Fruit fly (Drosophila melanogaster) whole organism, prepupa: Measurements from ENCODE around the gene Rbm13.
A peak's percentile ranks its signal among the peaks of the same experiment; 100 is the strongest.

ENCODE experiments used
- Blimp-1 ChIP-seq: fragments of 200-800 bp; sonication (Bioruptor generic); optimal IDR thresholded peaks from 3 replicates; lab custom pipeline; 2017; ENCODE audit warnings: missing biosample characterization, missing genetic modification characterization, mild to moderate bottlenecking, moderate library complexity, missing genetic modification reagents
- CG10631 ChIP-seq: fragments of 200-800 bp; sonication (Bioruptor generic); optimal IDR thresholded peaks from 2 replicates; lab custom pipeline; 2016; ENCODE audit warnings: missing biosample characterization, missing genetic modification characterization
- CG10669 ChIP-seq: fragments of 200-800 bp; sonication (Bioruptor generic); optimal IDR thresholded peaks from 3 replicates; lab custom pipeline; 2018; ENCODE audit warnings: missing biosample characterization, mild to moderate bottlenecking, missing genetic modification characterization, moderate library complexity
- CG11294 ChIP-seq: fragments of 200-800 bp; sonication (Bioruptor generic); IDR thresholded peaks from 2 replicates; pipeline ENCODE4 v1.3.6; 2022; ENCODE audit warnings: missing biosample characterization, missing genetic modification characterization
- CG11902 ChIP-seq: fragments of 200-800 bp; sonication (Bioruptor generic); optimal IDR thresholded peaks from 3 replicates; lab custom pipeline; 2016; ENCODE audit warnings: missing biosample characterization, missing genetic modification characterization
- CG15336 ChIP-seq: fragments of 200-800 bp; sonication (Bioruptor generic); IDR thresholded peaks from 2 replicates; pipeline ENCODE4 v1.3.6; 2022; ENCODE audit warnings: missing biosample characterization, missing genetic modification characterization
- CG1621 ChIP-seq: fragments of 200-800 bp; sonication (Bioruptor generic); optimal IDR thresholded peaks from 3 replicates; lab custom pipeline; 2018; ENCODE audit warnings: missing biosample characterization, mild to moderate bottlenecking, missing genetic modification characterization
- CG16779 ChIP-seq: fragments of 200-800 bp; sonication (Bioruptor generic); optimal IDR thresholded peaks from 3 replicates; lab custom pipeline; 2017; ENCODE audit warnings: missing biosample characterization, mild to moderate bottlenecking, missing genetic modification characterization
- CG3032 ChIP-seq: fragments of 200-800 bp; optimal IDR thresholded peaks from 2 replicates; lab custom pipeline; 2019; ENCODE audit warnings: missing biosample characterization, mild to moderate bottlenecking, missing genetic modification characterization, moderate library complexity
- CG31627 ChIP-seq: fragments of 200-800 bp; sonication (Bioruptor generic); optimal IDR thresholded peaks from 3 replicates; lab custom pipeline; 2016; ENCODE audit warnings: missing biosample characterization, missing genetic modification characterization
- CG32006 ChIP-seq: fragments of 200-800 bp; sonication (Bioruptor generic); optimal IDR thresholded peaks from 3 replicates; lab custom pipeline; 2017; ENCODE audit warnings: missing biosample characterization, mild to moderate bottlenecking, missing genetic modification characterization
- CG34406 ChIP-seq: fragments of 200-800 bp; sonication (Bioruptor generic); optimal IDR thresholded peaks from 3 replicates; lab custom pipeline; 2016; ENCODE audit warnings: missing biosample characterization, missing genetic modification characterization
- CG4318 ChIP-seq: fragments of 200-800 bp; sonication (Bioruptor generic); optimal IDR thresholded peaks from 3 replicates; lab custom pipeline; 2017; ENCODE audit warnings: missing biosample characterization, mild to moderate bottlenecking, missing genetic modification characterization
- CG6163 ChIP-seq: fragments of 200-800 bp; sonication (Bioruptor generic); IDR thresholded peaks from 3 replicates; pipeline ENCODE4 v1.3.6; 2022; ENCODE audit warnings: missing biosample characterization, missing genetic modification characterization
- CG6276 ChIP-seq: fragments of 200-800 bp; sonication (Bioruptor generic); optimal IDR thresholded peaks from 2 replicates; lab custom pipeline; 2017; ENCODE audit warnings: missing biosample characterization, mild to moderate bottlenecking, missing genetic modification characterization
- CG6792 ChIP-seq: fragments of 200-800 bp; sonication (Bioruptor generic); optimal IDR thresholded peaks from 3 replicates; lab custom pipeline; 2016; ENCODE audit warnings: missing biosample characterization, missing genetic modification characterization
- CG6808 ChIP-seq: fragments of 200-800 bp; sonication (Bioruptor generic); optimal IDR thresholded peaks from 3 replicates; lab custom pipeline; 2017; ENCODE audit warnings: missing biosample characterization, missing genetic modification characterization, mild to moderate bottlenecking, moderate library complexity, missing genetic modification reagents
- CG6854 ChIP-seq: fragments of 200-800 bp; sonication (Bioruptor generic); optimal IDR thresholded peaks from 2 replicates; lab custom pipeline; 2017; ENCODE audit warnings: missing biosample characterization, mild to moderate bottlenecking, missing genetic modification characterization
- CG7368 ChIP-seq: fragments of 200-800 bp; sonication (Bioruptor generic); optimal IDR thresholded peaks from 3 replicates; lab custom pipeline; 2016; ENCODE audit warnings: missing biosample characterization, missing genetic modification characterization
- CG8119 ChIP-seq: fragments of 200-800 bp; sonication (Bioruptor generic); IDR thresholded peaks from 3 replicates; pipeline ENCODE4 v1.3.6; 2022; ENCODE audit warnings: missing biosample characterization, missing genetic modification characterization
- CG8319 ChIP-seq: fragments of 200-800 bp; sonication (Bioruptor generic); optimal IDR thresholded peaks from 3 replicates; lab custom pipeline; 2016; ENCODE audit warnings: missing biosample characterization, missing genetic modification characterization
- CG9139 ChIP-seq: fragments of 200-800 bp; sonication (Bioruptor generic); optimal IDR thresholded peaks from 3 replicates; lab custom pipeline; 2017; ENCODE audit warnings: missing biosample characterization, mild to moderate bottlenecking, missing genetic modification characterization
- Eip75B ChIP-seq: fragments of 200-800 bp; sonication (Bioruptor generic); optimal IDR thresholded peaks from 3 replicates; lab custom pipeline; 2016; ENCODE audit warnings: missing biosample characterization, missing genetic modification characterization
- Eip78C ChIP-seq: fragments of 200-800 bp; sonication (Bioruptor generic); peaks from one replicate; lab custom pipeline; 2016; ENCODE audit warnings: missing biosample characterization, missing genetic modification characterization
- Eip93F ChIP-seq: fragments of 200-800 bp; sonication (Bioruptor generic); optimal IDR thresholded peaks from 2 replicates; lab custom pipeline; 2016; ENCODE audit warnings: missing biosample characterization, mild to moderate bottlenecking, missing genetic modification characterization
- Ets21C ChIP-seq: fragments of 200-800 bp; sonication (Bioruptor generic); optimal IDR thresholded peaks from 3 replicates; lab custom pipeline; 2016; ENCODE audit warnings: missing biosample characterization, missing genetic modification characterization
- Ets96B ChIP-seq: fragments of 200-800 bp; optimal IDR thresholded peaks from 2 replicates; lab custom pipeline; 2019; ENCODE audit warnings: missing biosample characterization, mild to moderate bottlenecking, missing genetic modification characterization, moderate library complexity
- Gug ChIP-seq: fragments of 200-800 bp; sonication (Bioruptor generic); IDR thresholded peaks from 2 replicates; pipeline ENCODE4 v1.3.6; 2022; ENCODE audit warnings: missing biosample characterization, missing genetic modification characterization
- Hr38 ChIP-seq: sonication (Bioruptor generic); optimal IDR thresholded peaks from 2 replicates; lab custom pipeline; 2016; ENCODE audit warnings: missing biosample characterization, missing genetic modification characterization
- Hr4 ChIP-seq: fragments of 200-800 bp; sonication (Bioruptor generic); optimal IDR thresholded peaks from 3 replicates; lab custom pipeline; 2016; ENCODE audit warnings: missing biosample characterization, missing genetic modification characterization
- Lpt ChIP-seq: fragments of 200-800 bp; sonication (Bioruptor generic); optimal IDR thresholded peaks from 3 replicates; lab custom pipeline; 2016; ENCODE audit warnings: missing biosample characterization, missing genetic modification characterization
- Met ChIP-seq: fragments of 200-800 bp; sonication (Bioruptor generic); optimal IDR thresholded peaks from 3 replicates; lab custom pipeline; 2016; ENCODE audit warnings: missing biosample characterization, missing genetic modification characterization
- OdsH ChIP-seq: fragments of 200-800 bp; sonication (Bioruptor generic); optimal IDR thresholded peaks from 3 replicates; lab custom pipeline; 2016; ENCODE audit warnings: missing biosample characterization, missing genetic modification characterization
- Smox ChIP-seq: fragments of 200-800 bp; sonication (Bioruptor generic); optimal IDR thresholded peaks from 3 replicates; lab custom pipeline; 2016; ENCODE audit warnings: missing biosample characterization, missing genetic modification characterization
- Sox102F ChIP-seq: fragments of 200-800 bp; sonication (Bioruptor generic); optimal IDR thresholded peaks from 2 replicates; lab custom pipeline; 2016; ENCODE audit warnings: missing biosample characterization, mild to moderate bottlenecking, missing genetic modification characterization
- achi ChIP-seq: fragments of 200-800 bp; sonication (Bioruptor generic); optimal IDR thresholded peaks from 3 replicates; lab custom pipeline; 2016; ENCODE audit warnings: missing biosample characterization, missing genetic modification characterization
- acj6 ChIP-seq: fragments of 200-800 bp; sonication (Bioruptor generic); optimal IDR thresholded peaks from 3 replicates; lab custom pipeline; 2016; ENCODE audit warnings: missing biosample characterization, missing genetic modification characterization
- dac ChIP-seq: fragments of 200-800 bp; sonication (Bioruptor generic); optimal IDR thresholded peaks from 2 replicates; lab custom pipeline; 2017; ENCODE audit warnings: missing biosample characterization, mild to moderate bottlenecking, missing genetic modification characterization
- dsx ChIP-seq: fragments of 200-800 bp; optimal IDR thresholded peaks from 3 replicates; lab custom pipeline; 2019; ENCODE audit warnings: missing biosample characterization, mild to moderate bottlenecking, missing genetic modification characterization, moderate library complexity; ENCODE audit not compliant: poor library complexity, severe bottlenecking
- eg ChIP-seq: fragments of 200-800 bp; sonication (Bioruptor generic); IDR thresholded peaks from 3 replicates; pipeline ENCODE4 v1.3.6; 2022; ENCODE audit warnings: missing biosample characterization, missing genetic modification characterization
- esn ChIP-seq: fragments of 200-800 bp; sonication (Bioruptor generic); optimal IDR thresholded peaks from 2 replicates; lab custom pipeline; 2016; ENCODE audit warnings: missing biosample characterization, mild to moderate bottlenecking, missing genetic modification characterization, moderate library complexity
- fd59A ChIP-seq: fragments of 200-800 bp; sonication (Bioruptor generic); optimal IDR thresholded peaks from 2 replicates; lab custom pipeline; 2017; ENCODE audit warnings: missing biosample characterization, mild to moderate bottlenecking, missing genetic modification characterization, missing genetic modification reagents
- fd85E ChIP-seq: fragments of 200-800 bp; sonication (Bioruptor generic); optimal IDR thresholded peaks from 3 replicates; lab custom pipeline; 2016; ENCODE audit warnings: missing biosample characterization, missing genetic modification characterization
- fkh ChIP-seq: fragments of 200-800 bp; sonication (Bioruptor generic); optimal IDR thresholded peaks from 3 replicates; lab custom pipeline; 2017; ENCODE audit warnings: missing biosample characterization, mild to moderate bottlenecking, missing genetic modification characterization, moderate library complexity
- lz ChIP-seq: fragments of 200-800 bp; sonication (Bioruptor generic); optimal IDR thresholded peaks from 3 replicates; lab custom pipeline; 2016; ENCODE audit warnings: missing biosample characterization, missing genetic modification characterization
- net ChIP-seq: fragments of 200-800 bp; sonication (Bioruptor generic); optimal IDR thresholded peaks from 3 replicates; lab custom pipeline; 2016; ENCODE audit warnings: missing biosample characterization, missing genetic modification characterization
- pdm3 ChIP-seq: fragments of 200-800 bp; sonication (Bioruptor generic); optimal IDR thresholded peaks from 3 replicates; lab custom pipeline; 2016; ENCODE audit warnings: missing biosample characterization, missing genetic modification characterization
- ss ChIP-seq, 2 experiments: fragments of 200-800 bp; sonication (Bioruptor generic); optimal IDR thresholded peaks; 2 replicates in 1 of 2; 3 replicates in 1 of 2; lab custom pipeline; 2017 to 2018; ENCODE audit warnings: mild to moderate bottlenecking in 2 of 2, missing biosample characterization in 2 of 2, missing genetic modification characterization in 2 of 2, moderate library complexity in 1 of 2
- svp ChIP-seq: fragments of 200-800 bp; sonication (Bioruptor generic); peaks from one replicate; lab custom pipeline; 2016; ENCODE audit warnings: missing biosample characterization, missing genetic modification characterization
- topi ChIP-seq: fragments of 200-800 bp; sonication (Bioruptor generic); optimal IDR thresholded peaks from 3 replicates; lab custom pipeline; 2016; ENCODE audit warnings: missing biosample characterization, missing genetic modification characterization
- vri ChIP-seq: fragments of 200-800 bp; sonication (Bioruptor generic); optimal IDR thresholded peaks from 3 replicates; lab custom pipeline; 2016; ENCODE audit warnings: missing biosample characterization, mild to moderate bottlenecking, missing genetic modification characterization

Gene Rbm13

dm6 chrX:8895018-8895392, 6.5 kb upstream of the Rbm13 start (continued):
- no peak for TF ChIP-seq CG7368 (GFP tag; lab: Kevin White, UChicago)

dm6 chrX:8895413-8895812, 6.1 kb upstream of the Rbm13 start:
- TF ChIP-seq Smox (GFP tag; lab: Kevin White, UChicago) (peak; percentile 27), CG6163 (GFP tag; lab: Robert Waterston, UW) (0 out of 3 replicates have a peak, but pooled peaks have one; percentile 7), pdm3 (GFP tag; lab: Kevin White, UChicago) (peak; percentile 51), OdsH (peak; percentile 26), CG34406 (GFP tag; lab: Kevin White, UChicago) (no peak), Ets21C (GFP tag; lab: Kevin White, UChicago) (peak; percentile 35), CG6792 (peak; percentile 28), CG1621 (tag; lab: Kevin White, UChicago) (no peak), CG8319 (GFP tag; lab: Kevin White, UChicago) (no peak), Eip75B (GFP tag; lab: Kevin White, UChicago) (peak; percentile 37), CG11902 (no peak), CG8119 (GFP tag; lab: Robert Waterston, UW) (no peak; the same call in 2 of the 3 replicates), CG32006 (peak; percentile 34), Eip93F (GFP tag; lab: Kevin White, UChicago) (no peak), CG7368 (GFP tag; lab: Kevin White, UChicago) (no peak), acj6 (GFP tag; lab: Kevin White, UChicago) (peak; percentile 4), CG10669 (GFP tag; lab: Kevin White, UChicago) (no peak), CG4318 (GFP tag; lab: Kevin White, UChicago) (no peak), Sox102F (no peak), achi (GFP tag; lab: Kevin White, UChicago) (no peak), lz (GFP tag; lab: Kevin White, UChicago) (peak; percentile 48), fd59A (GFP tag; lab: Kevin White, UChicago) (no peak), Gug (GFP tag; lab: Robert Waterston, UW) (no peak), CG11294 (GFP tag; lab: Robert Waterston, UW) (no peak), Met (GFP tag; lab: Kevin White, UChicago) (peak; percentile 6), net (GFP tag; lab: Kevin White, UChicago) (no peak), Blimp-1 (no peak), fd85E (GFP tag; lab: Kevin White, UChicago) (no peak), CG9139 (no peak), ss (GFP tag; optimal IDR thresholded peaks at IDR 0.05; lab: Kevin White, UChicago) (no peak), CG16779 (no peak), vri (GFP tag; lab: Kevin White, UChicago) (no peak), CG10631 (GFP tag; lab: Kevin White, UChicago) (peak; percentile 3), Eip78C (GFP tag; lab: Kevin White, UChicago) (peak; percentile 87), esn (GFP tag; lab: Kevin White, UChicago) (peak; percentile 42), Hr38 (GFP tag; lab: Kevin White, UChicago) (no peak), Lpt (no peak), dsx (GFP tag; lab: Kevin White, UChicago) (no peak), CG6854 (GFP tag; lab: Kevin White, UChicago) (no peak), CG3032 (tag; lab: Kevin White, UChicago) (peak; percentile 2), CG6276 (GFP tag; lab: Kevin White, UChicago) (no peak), Ets96B (tag; lab: Kevin White, UChicago) (no peak), Hr4 (peak; percentile 19), topi (GFP tag; lab: Kevin White, UChicago) (peak; percentile 36), fkh (no peak), CG31627 (peak; percentile 51), CG6808 (GFP tag; lab: Kevin White, UChicago) (peak; percentile 15), svp (GFP tag; lab: Kevin White, UChicago) (peak; percentile 61), CG15336 (GFP tag; lab: Robert Waterston, UW) (no peak; the same call in 1 of the 2 replicates), dac (no peak), eg (GFP tag; lab: Robert Waterston, UW) (no peak; the same call in 2 of the 3 replicates)
